Fruit fly (Drosophila melanogaster): ENCODE measurements around the gene CG42846.

Gene CG42846

dm6 chr3L:203536-204135 lies 27.8 kb downstream of the CG42846 start, which contains the start of gene NitFhit (continued):
- TF ChIP-seq exex (tag; optimal IDR thresholded peaks at IDR 0.05) (peak; percentile 8), CG4617 (GFP tag; optimal IDR thresholded peaks at IDR 0.05; ENCODE audit: borderline replicate concordance) (peak; percentile 34), NFAT (GFP tag; IDR thresholded peaks at IDR 0.05) (peak; percentile 45; the same call in 1 of the 2 replicates), Fer1 (GFP tag; optimal IDR thresholded peaks at IDR 0.05) (peak; percentile 10), row (GFP tag; IDR thresholded peaks at IDR 0.05) (peak; percentile 48; the same call in 1 of the 3 replicates), CG11456 (GFP tag; IDR thresholded peaks at IDR 0.05) (no peak), Kr (GFP tag; optimal IDR thresholded peaks at IDR 0.05) (no peak), ci (GFP tag; IDR thresholded peaks at IDR 0.05) (peak; percentile 45; the same call in 1 of the 3 replicates), CG7372 (GFP tag; IDR thresholded peaks at IDR 0.05) (no peak), CG7987 (GFP tag; optimal IDR thresholded peaks at IDR 0.05) (no peak), rib (GFP tag; IDR thresholded peaks at IDR 0.05) (no peak), bsh (GFP tag; optimal IDR thresholded peaks at IDR 0.05) (peak in 1 of 2 experiments; percentile 21), Dp (GFP tag; optimal IDR thresholded peaks at IDR 0.05) (peak; percentile 56), Pdp1 (GFP tag; optimal IDR thresholded peaks at IDR 0.05) (peak in 1 of 2 experiments; percentile 89), Gsc (GFP tag; IDR thresholded peaks at IDR 0.05) (no peak), wek (GFP tag; optimal IDR thresholded peaks at IDR 0.05) (no peak), BEAF-32 (GFP tag; optimal IDR thresholded peaks at IDR 0.05) (peak; percentile 6), Sin3A (optimal IDR thresholded peaks at IDR 0.05) (peak; percentile 31), scrt (GFP tag; optimal IDR thresholded peaks at IDR 0.05) (no peak), CG15514 (GFP tag; optimal IDR thresholded peaks at IDR 0.05) (peak; percentile 7), nom (GFP tag; optimal IDR thresholded peaks at IDR 0.05) (peak; percentile 52), pzg (GFP tag; optimal IDR thresholded peaks at IDR 0.05) (peak; percentile 65)

DNA sequence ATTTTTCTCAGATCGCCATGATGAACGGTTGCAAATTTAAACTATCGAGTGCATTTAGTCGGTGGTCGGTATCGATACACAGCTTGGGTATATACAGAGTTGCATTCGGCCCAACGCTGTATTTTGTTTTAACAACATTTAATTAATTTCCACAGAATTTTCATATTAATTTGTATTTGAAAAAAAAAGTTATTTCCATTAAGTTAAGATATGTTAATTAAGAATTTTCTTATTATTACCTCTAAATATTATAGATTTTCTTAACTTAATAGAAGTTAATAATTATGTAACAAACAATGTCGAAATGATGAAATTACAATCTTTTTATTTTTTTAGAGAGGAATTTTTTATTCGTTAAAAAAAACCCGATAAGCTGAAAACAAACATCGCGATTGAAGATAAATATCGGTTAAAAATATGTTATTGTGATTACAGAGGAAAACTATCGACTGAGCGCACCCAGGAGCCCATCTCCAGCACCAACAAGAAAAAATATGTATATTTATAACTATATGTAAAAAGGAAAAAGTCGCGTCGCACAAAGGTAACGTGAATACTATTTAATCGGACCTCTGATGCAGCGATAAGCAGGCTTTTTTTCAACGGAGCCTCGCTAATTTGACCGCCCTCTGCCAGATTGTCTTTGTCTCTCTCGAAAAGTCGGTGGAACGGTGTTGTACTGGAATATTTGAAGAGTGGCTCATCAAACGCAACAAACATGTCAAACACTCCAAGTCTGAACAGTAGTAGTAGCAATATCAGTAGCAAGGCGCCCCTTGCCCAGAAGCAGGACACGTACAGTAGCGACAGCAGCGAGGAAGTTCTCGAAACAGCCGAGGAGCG lies 31.4 kb downstream of the CG42846 start, which contains the start of the genes rno and mri:
Gene rno, minus strand, starts transcription at position 9 of the 843 bp plus-strand sequence.
Gene mri, plus strand, starts transcription at position 421 of the 843 bp plus-strand sequence.
- no peak for TF ChIP-seq fu2 (GFP tag; optimal IDR thresholded peaks at IDR 0.05)
- no peak for TF ChIP-seq YL-1 (GFP tag; optimal IDR thresholded peaks at IDR 0.05)
- TF ChIP-seq ato (GFP tag; IDR thresholded peaks at IDR 0.05; ENCODE audit: partially characterized antibody): peak; percentile 72
- no peak for TF ChIP-seq NC2β (GFP tag; optimal IDR thresholded peaks at IDR 0.05)
- no peak for TF ChIP-seq wdn (GFP tag; IDR thresholded peaks at IDR 0.05)
- peak; percentile 36 for TF ChIP-seq nerfin-1 (tag; optimal IDR thresholded peaks at IDR 0.05)
- TF ChIP-seq fd3F (GFP tag; optimal IDR thresholded peaks at IDR 0.05): peak; percentile 64
- TF ChIP-seq CG4282 (GFP tag; optimal IDR thresholded peaks at IDR 0.05): no peak
- 0 out of 3 replicates have a peak, but pooled peaks have one; percentile 42 for TF ChIP-seq Mrtf (GFP tag; IDR thresholded peaks at IDR 0.05)
- peak; percentile 61; the same call in 2 of the 3 replicates for TF ChIP-seq ci (GFP tag; IDR thresholded peaks at IDR 0.05)
- peak; percentile 95 for TF ChIP-seq Scr (GFP tag; IDR thresholded peaks at IDR 0.05; ENCODE audit: partially characterized antibody)
- peak; percentile 76 for TF ChIP-seq dmrt11E (tag; optimal IDR thresholded peaks at IDR 0.05)
- no peak for TF ChIP-seq CG1832 (GFP tag; optimal IDR thresholded peaks at IDR 0.05)
- no peak for TF ChIP-seq tap (tag; optimal IDR thresholded peaks at IDR 0.05)
- peak; percentile 72 for TF ChIP-seq CG4730 (GFP tag; IDR thresholded peaks at IDR 0.05)
- no peak for TF ChIP-seq CG15479 (GFP tag; optimal IDR thresholded peaks at IDR 0.05)
- no peak for TF ChIP-seq CG2202 (tag; optimal IDR thresholded peaks at IDR 0.05)
- TF ChIP-seq CG12236 (GFP tag; optimal IDR thresholded peaks at IDR 0.05): no peak
- no peak for TF ChIP-seq CG10431 (GFP tag; optimal IDR thresholded peaks at IDR 0.05)
- peak; percentile 40 for TF ChIP-seq CG10209 (GFP tag; optimal IDR thresholded peaks at IDR 0.05)
- TF ChIP-seq CG17361 (GFP tag; IDR thresholded peaks at IDR 0.05): peak; percentile 88
- peak in 1 of 2 experiments; percentile 50 for TF ChIP-seq Pdp1 (GFP tag; optimal IDR thresholded peaks at IDR 0.05)
- TF ChIP-seq grn (GFP tag; optimal IDR thresholded peaks at IDR 0.05): no peak
- no peak for TF ChIP-seq ash1 (GFP tag; optimal IDR thresholded peaks at IDR 0.05)
- peak; percentile 91 for TF ChIP-seq CG42726 (GFP tag; IDR thresholded peaks at IDR 0.05; ENCODE audit: partially characterized antibody)
- no peak; the same call in 1 of the 2 replicates for TF ChIP-seq CG31224 (GFP tag; IDR thresholded peaks at IDR 0.05)
- TF ChIP-seq CG4360 (GFP tag; IDR thresholded peaks at IDR 0.05): no peak

All from whole organism, embryonic.